Worm (Caenorhabditis elegans) whole organism, L4 larva: ENCODE measurements around the gene srv-3.

Experiments
- F26F4.8 ChIP-seq: fragments of 200-800 bp; sonication (Bioruptor generic); conservative IDR thresholded peaks from 2 replicates; pipeline ENCODE4 v1.3.6; 2022; ENCODE audit warnings: missing genetic modification characterization, missing compliant biosample characterization
- ama-1 ChIP-seq: fragments of 150-350 bp; optimal IDR thresholded peaks from 2 replicates; lab custom pipeline; 2014; ENCODE audit warnings: inconsistent platforms, mixed read lengths
- ceh-82 ChIP-seq: sonication (generic microtip); optimal IDR thresholded peaks from 2 replicates; lab custom pipeline; 2017; ENCODE audit warnings: missing biosample characterization, missing genetic modification characterization
- egl-27 ChIP-seq: sonication (generic microtip); optimal IDR thresholded peaks from 3 replicates; lab custom pipeline; 2017; ENCODE audit warnings: missing biosample characterization, missing genetic modification reagents, missing genetic modification characterization
- lim-7 ChIP-seq: fragments of 200-800 bp; sonication (Bioruptor generic); IDR thresholded peaks from 2 replicates; pipeline ENCODE4 v1.3.6; 2022; ENCODE audit warnings: missing genetic modification characterization, missing compliant biosample characterization
- lin-15B ChIP-seq: fragments of 150-350 bp; sonication (generic microtip); optimal IDR thresholded peaks from 3 replicates; lab custom pipeline; 2014; ENCODE audit warnings: missing biosample characterization, missing genetic modification characterization
- madf-9 ChIP-seq: fragments of 200-800 bp; sonication (Bioruptor generic); conservative IDR thresholded peaks from 2 replicates; pipeline ENCODE4 v1.3.6; 2022; ENCODE audit warnings: missing genetic modification reagents, missing genetic modification characterization, missing compliant biosample characterization
- mep-1 ChIP-seq: fragments of 150-350 bp; sonication (generic microtip); optimal IDR thresholded peaks from 3 replicates; lab custom pipeline; 2014; ENCODE audit warnings: missing biosample characterization, missing genetic modification characterization
- nhr-76 ChIP-seq: fragments of 150-350 bp; optimal IDR thresholded peaks from 2 replicates; lab custom pipeline; 2014; ENCODE audit warnings: missing biosample characterization, missing genetic modification characterization
- pqm-1 ChIP-seq: sonication (generic microtip); optimal IDR thresholded peaks from 2 replicates; lab custom pipeline; 2017; ENCODE audit warnings: missing biosample characterization, missing genetic modification characterization
- spr-1 ChIP-seq: sonication (generic microtip); optimal IDR thresholded peaks from 2 replicates; lab custom pipeline; 2016; ENCODE audit warnings: mild to moderate bottlenecking, missing genetic modification characterization, missing compliant biosample characterization
- unc-39 ChIP-seq: sonication (generic microtip); optimal IDR thresholded peaks from 2 replicates; lab custom pipeline; 2017; ENCODE audit warnings: missing biosample characterization, missing genetic modification characterization

DNA sequence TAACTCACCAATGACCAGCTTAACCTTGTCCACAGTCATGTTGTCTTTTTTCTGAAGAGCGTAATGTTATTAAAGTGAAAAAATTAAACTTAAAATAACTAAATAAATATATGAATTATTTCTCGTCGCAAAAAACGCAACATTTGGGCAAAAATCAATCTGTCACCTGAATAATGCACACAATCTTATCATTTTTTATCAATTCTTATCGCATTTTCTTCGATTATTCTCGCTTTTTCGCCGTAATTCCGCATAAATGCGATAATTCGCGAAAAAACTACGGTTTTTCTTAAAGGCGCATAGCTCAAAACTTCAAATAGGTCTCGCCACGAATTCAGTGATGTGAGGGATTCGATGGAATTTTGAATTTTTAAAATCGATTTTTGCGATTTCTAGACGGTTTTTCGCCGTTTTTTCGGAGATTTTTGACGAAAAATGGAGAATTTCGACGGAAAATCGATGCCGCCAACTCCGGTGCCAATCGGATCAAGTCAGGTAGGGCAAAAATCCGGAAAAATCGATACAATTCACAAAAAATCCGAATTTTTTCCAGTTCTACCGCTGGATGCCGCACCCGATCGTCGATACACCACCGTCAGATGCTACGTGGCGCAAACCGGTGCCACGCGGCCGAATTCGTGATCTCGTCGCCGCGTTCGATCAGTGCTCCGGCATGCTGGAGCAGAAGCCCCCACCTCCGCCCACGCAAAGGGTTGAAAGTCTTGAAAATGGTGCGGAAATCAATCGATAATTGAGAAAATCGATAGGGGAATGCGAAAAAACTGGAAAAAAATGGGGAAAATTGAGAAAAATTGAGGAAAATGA, 11.2 kb downstream of the srv-3 start, which contains the start of the genes Y43F8C.13 and ani-3:
- TF ChIP-seq lin-15B (tag; lab: Kevin White, UChicago), result no peak
- TF ChIP-seq unc-39 (tag; lab: Kevin White, UChicago), result no peak
- TF ChIP-seq ama-1 (lab: Kevin White, UChicago), result no peak
- TF ChIP-seq madf-9 (GFP tag; lab: Robert Waterston, UW), result no peak
- peak; percentile 88 for TF ChIP-seq pqm-1 (tag; lab: Kevin White, UChicago)
- TF ChIP-seq egl-27 (tag; lab: Kevin White, UChicago), result no peak
- TF ChIP-seq mep-1 (tag; lab: Kevin White, UChicago), result no peak
- no peak for TF ChIP-seq ceh-82 (tag; lab: Kevin White, UChicago)
- no peak for TF ChIP-seq lim-7 (GFP tag; lab: Robert Waterston, UW)
- TF ChIP-seq spr-1, result no peak
- no peak for TF ChIP-seq F26F4.8 (GFP tag; lab: Robert Waterston, UW)
- TF ChIP-seq nhr-76 (tag; lab: Kevin White, UChicago), result no peak
